Fruit fly (Drosophila melanogaster) whole organism, embryonic: ENCODE data around the gene CG7781.
A peak's percentile ranks its signal among the peaks of the same experiment; 100 is the strongest.

Source experiments
- Bgb ChIP-seq: fragments of 200-800 bp; sonication (Bioruptor generic); IDR thresholded peaks from 2 replicates; pipeline ENCODE4 v1.3.6; 2022; ENCODE audit warnings: missing biosample characterization, missing genetic modification characterization; ENCODE audit not compliant: partially characterized antibody
- CG11696 ChIP-seq: fragments of 200-800 bp; sonication (Bioruptor generic); IDR thresholded peaks from 2 replicates; pipeline ENCODE4 v1.3.6; 2022; ENCODE audit warnings: missing biosample characterization, missing genetic modification characterization
- CG12236 ChIP-seq: fragments of 200-800 bp; sonication (Bioruptor generic); optimal IDR thresholded peaks from 2 replicates; lab custom pipeline; 2016; ENCODE audit warnings: missing biosample characterization, missing genetic modification characterization
- CG12769 ChIP-seq: fragments of 200-800 bp; sonication (Bioruptor generic); optimal IDR thresholded peaks from 2 replicates; lab custom pipeline; 2019; ENCODE audit warnings: missing biosample characterization, mild to moderate bottlenecking, missing genetic modification characterization, moderate library complexity
- CG14965 ChIP-seq: fragments of 200-800 bp; sonication (Bioruptor generic); optimal IDR thresholded peaks from 2 replicates; lab custom pipeline; 2016; ENCODE audit warnings: missing biosample characterization, missing genetic modification characterization, borderline replicate concordance
- CG1647 ChIP-seq: fragments of 200-800 bp; sonication (Bioruptor generic); optimal IDR thresholded peaks from 3 replicates; lab custom pipeline; 2016; ENCODE audit warnings: missing biosample characterization, missing genetic modification characterization
- CG17328 ChIP-seq: fragments of 200-800 bp; sonication (Bioruptor generic); IDR thresholded peaks from 2 replicates; pipeline ENCODE4 v1.3.6; 2022; ENCODE audit warnings: missing biosample characterization, missing genetic modification characterization
- CG1832 ChIP-seq: fragments of 200-800 bp; sonication (Bioruptor generic); optimal IDR thresholded peaks from 2 replicates; lab custom pipeline; 2017; ENCODE audit warnings: missing biosample characterization, mild to moderate bottlenecking, missing genetic modification characterization, inconsistent platforms
- CG18619 ChIP-seq: fragments of 200-800 bp; sonication (Bioruptor generic); optimal IDR thresholded peaks from 3 replicates; lab custom pipeline; 2017; ENCODE audit warnings: missing biosample characterization, mild to moderate bottlenecking, missing genetic modification characterization
- CG2129 ChIP-seq: fragments of 200-800 bp; sonication (Bioruptor generic); IDR thresholded peaks from 2 replicates; pipeline ENCODE4 v1.3.6; 2022; ENCODE audit warnings: missing biosample characterization, missing genetic modification characterization; ENCODE audit not compliant: partially characterized antibody
- CG30020 ChIP-seq: fragments of 200-800 bp; optimal IDR thresholded peaks from 2 replicates; lab custom pipeline; 2019; ENCODE audit warnings: missing biosample characterization, mild to moderate bottlenecking, missing genetic modification characterization, moderate library complexity
- CG3281 ChIP-seq: fragments of 200-800 bp; sonication (Bioruptor generic); optimal IDR thresholded peaks from 3 replicates; lab custom pipeline; 2017; ENCODE audit warnings: missing biosample characterization, mild to moderate bottlenecking, missing genetic modification characterization
- CG3407 ChIP-seq: fragments of 200-800 bp; sonication (Bioruptor generic); optimal IDR thresholded peaks from 2 replicates; lab custom pipeline; 2018; ENCODE audit warnings: missing biosample characterization, mild to moderate bottlenecking, missing genetic modification characterization
- CG5180 ChIP-seq: fragments of 200-800 bp; sonication (Bioruptor generic); optimal IDR thresholded peaks from 3 replicates; lab custom pipeline; 2017; ENCODE audit warnings: missing biosample characterization, missing genetic modification characterization, mild to moderate bottlenecking, moderate library complexity, missing genetic modification reagents
- CG7556 ChIP-seq: fragments of 200-800 bp; sonication (Bioruptor generic); optimal IDR thresholded peaks from 2 replicates; lab custom pipeline; 2017; ENCODE audit warnings: missing biosample characterization, mild to moderate bottlenecking, missing genetic modification characterization
- CG9727 ChIP-seq: fragments of 200-800 bp; sonication (Bioruptor generic); optimal IDR thresholded peaks from 3 replicates; lab custom pipeline; 2017; ENCODE audit warnings: missing biosample characterization, mild to moderate bottlenecking, missing genetic modification characterization
- Dip2 ChIP-seq: fragments of 200-800 bp; sonication (Bioruptor generic); IDR thresholded peaks from 2 replicates; pipeline ENCODE4 v1.3.6; 2022; ENCODE audit warnings: missing biosample characterization, missing genetic modification characterization
- Doc2 ChIP-seq: fragments of 200-800 bp; sonication (Bioruptor generic); IDR thresholded peaks from 2 replicates; pipeline ENCODE4 v1.3.6; 2022; ENCODE audit warnings: missing biosample characterization, missing genetic modification characterization
- E2f1 ChIP-seq: fragments of 200-800 bp; sonication (Bioruptor generic); IDR thresholded peaks from 2 replicates; pipeline ENCODE4 v1.3.6; 2022; ENCODE audit warnings: missing biosample characterization, missing genetic modification characterization
- ERR ChIP-seq: fragments of 200-800 bp; sonication (Bioruptor generic); optimal IDR thresholded peaks from 2 replicates; lab custom pipeline; 2016; ENCODE audit warnings: missing biosample characterization, missing genetic modification characterization
- Ets65A ChIP-seq: fragments of 200-800 bp; sonication (Bioruptor generic); peaks from one replicate; lab custom pipeline; 2016; ENCODE audit warnings: missing biosample characterization, missing genetic modification characterization
- Fer1 ChIP-seq: fragments of 200-800 bp; sonication (Bioruptor generic); optimal IDR thresholded peaks from 2 replicates; lab custom pipeline; 2017; ENCODE audit warnings: missing biosample characterization, mild to moderate bottlenecking, missing genetic modification characterization
- Gsc ChIP-seq: fragments of 200-800 bp; sonication (Bioruptor generic); IDR thresholded peaks from 2 replicates; pipeline ENCODE4 v1.3.6; 2022; ENCODE audit warnings: missing biosample characterization, missing genetic modification characterization
- HLH4C ChIP-seq: fragments of 200-800 bp; sonication (Bioruptor generic); IDR thresholded peaks from 3 replicates; pipeline ENCODE4 v1.3.6; 2022; ENCODE audit warnings: missing biosample characterization, missing genetic modification characterization; ENCODE audit not compliant: partially characterized antibody
- HLHmδ ChIP-seq: fragments of 200-800 bp; sonication (Bioruptor generic); optimal IDR thresholded peaks from 2 replicates; lab custom pipeline; 2018; ENCODE audit warnings: missing biosample characterization, mild to moderate bottlenecking, missing genetic modification characterization, moderate library complexity
- Hmx ChIP-seq: fragments of 200-800 bp; sonication (Bioruptor generic); optimal IDR thresholded peaks from 2 replicates; lab custom pipeline; 2016; ENCODE audit warnings: missing biosample characterization, missing genetic modification characterization
- Hr3 ChIP-seq: fragments of 200-800 bp; sonication (Bioruptor generic); optimal IDR thresholded peaks from 3 replicates; lab custom pipeline; 2016; ENCODE audit warnings: missing biosample characterization, missing genetic modification characterization
- Hr51 ChIP-seq, 2 experiments: fragments of 200-800 bp; sonication (Bioruptor generic); optimal IDR thresholded peaks; 2 replicates in 1 of 2; 3 replicates in 1 of 2; lab custom pipeline; 2016 to 2018; ENCODE audit warnings: missing biosample characterization in 2 of 2, missing genetic modification characterization in 2 of 2, mild to moderate bottlenecking in 1 of 2, moderate library complexity in 1 of 2
- MBD-R2 ChIP-seq: fragments of 200-800 bp; sonication (Bioruptor generic); IDR thresholded peaks from 2 replicates; pipeline ENCODE4 v1.3.6; 2022; ENCODE audit warnings: missing biosample characterization, missing genetic modification characterization
- Myb ChIP-seq: fragments of 200-800 bp; sonication (Bioruptor generic); optimal IDR thresholded peaks from 2 replicates; lab custom pipeline; 2016; ENCODE audit warnings: missing biosample characterization, missing genetic modification characterization
- NC2α ChIP-seq: fragments of 200-800 bp; sonication (Bioruptor generic); optimal IDR thresholded peaks from 2 replicates; lab custom pipeline; 2016; ENCODE audit warnings: missing biosample characterization, missing genetic modification characterization
- Neu2 ChIP-seq: fragments of 200-800 bp; sonication (Bioruptor generic); optimal IDR thresholded peaks from 3 replicates; lab custom pipeline; 2016; ENCODE audit warnings: missing biosample characterization, missing genetic modification characterization, borderline replicate concordance
- ac ChIP-seq: fragments of 200-800 bp; sonication (Bioruptor generic); optimal IDR thresholded peaks from 3 replicates; lab custom pipeline; 2017; ENCODE audit warnings: missing biosample characterization, mild to moderate bottlenecking, missing genetic modification characterization
- bbx ChIP-seq: fragments of 200-800 bp; sonication (Bioruptor generic); IDR thresholded peaks from 2 replicates; pipeline ENCODE4 v1.3.6; 2022; ENCODE audit warnings: missing biosample characterization, missing genetic modification characterization; ENCODE audit not compliant: partially characterized antibody
- cad ChIP-seq: fragments of >200 bp; optimal IDR thresholded peaks from 2 replicates; lab custom pipeline; 2017; ENCODE audit warnings: missing biosample characterization, missing genetic modification characterization
- crp ChIP-seq, 2 experiments: fragments of 200-800 bp; sonication (Bioruptor generic); optimal IDR thresholded peaks; 2 replicates in 1 of 2; 3 replicates in 1 of 2; lab custom pipeline; 2017; ENCODE audit warnings: missing biosample characterization in 2 of 2, missing genetic modification characterization in 2 of 2, mild to moderate bottlenecking in 1 of 2, moderate library complexity in 1 of 2
- disco-r ChIP-seq: fragments of 200-800 bp; sonication (Bioruptor generic); optimal IDR thresholded peaks from 2 replicates; lab custom pipeline; 2016; ENCODE audit warnings: missing biosample characterization, missing genetic modification characterization
- dm ChIP-seq: fragments of 200-800 bp; sonication (Bioruptor generic); optimal IDR thresholded peaks from 3 replicates; lab custom pipeline; 2016; ENCODE audit warnings: missing biosample characterization, missing genetic modification characterization
- dmrt99B ChIP-seq: fragments of 200-800 bp; sonication (Bioruptor generic); optimal IDR thresholded peaks from 2 replicates; lab custom pipeline; 2018; ENCODE audit warnings: missing biosample characterization, mild to moderate bottlenecking, missing genetic modification characterization, moderate library complexity
- gcm ChIP-seq: fragments of 200-800 bp; sonication (Bioruptor generic); optimal IDR thresholded peaks from 2 replicates; lab custom pipeline; 2019; ENCODE audit warnings: missing biosample characterization, mild to moderate bottlenecking, missing genetic modification characterization, moderate library complexity
- gcm2 ChIP-seq: fragments of 200-800 bp; sonication (Bioruptor generic); optimal IDR thresholded peaks from 2 replicates; lab custom pipeline; 2016; ENCODE audit warnings: missing biosample characterization, missing genetic modification characterization
- gt ChIP-seq: fragments of 200-800 bp; sonication (Bioruptor generic); IDR thresholded peaks from 2 replicates; pipeline ENCODE4 v1.3.6; 2022; ENCODE audit warnings: missing biosample characterization, missing genetic modification characterization
- jigr1 ChIP-seq: fragments of 200-800 bp; sonication (Bioruptor generic); IDR thresholded peaks from 3 replicates; pipeline ENCODE4 v1.3.6; 2022; ENCODE audit warnings: missing biosample characterization, missing genetic modification characterization
- nau ChIP-seq: fragments of 200-800 bp; sonication (Bioruptor generic); optimal IDR thresholded peaks from 3 replicates; lab custom pipeline; 2017; ENCODE audit warnings: missing biosample characterization, mild to moderate bottlenecking, missing genetic modification characterization, missing genetic modification reagents
- nom ChIP-seq: fragments of 200-800 bp; sonication (Bioruptor generic); optimal IDR thresholded peaks from 2 replicates; lab custom pipeline; 2017; ENCODE audit warnings: missing biosample characterization, missing genetic modification characterization, mild to moderate bottlenecking, moderate library complexity, missing genetic modification reagents
- peb ChIP-seq: fragments of 200-800 bp; sonication (Bioruptor generic); IDR thresholded peaks from 2 replicates; pipeline ENCODE4 v1.3.6; 2022; ENCODE audit warnings: missing biosample characterization, missing genetic modification characterization
- pnt ChIP-seq: fragments of 200-800 bp; sonication (Bioruptor generic); optimal IDR thresholded peaks from 3 replicates; lab custom pipeline; 2016; ENCODE audit warnings: missing biosample characterization, missing genetic modification characterization
- sens ChIP-seq: fragments of 200-800 bp; sonication (Bioruptor generic); peaks from one replicate; lab custom pipeline; 2016; ENCODE audit warnings: missing biosample characterization, missing genetic modification characterization
- sug ChIP-seq: fragments of 200-800 bp; optimal IDR thresholded peaks from 2 replicates; lab custom pipeline; 2019; ENCODE audit warnings: missing biosample characterization, mild to moderate bottlenecking, missing genetic modification characterization, moderate library complexity
- tll ChIP-seq, 2 experiments: fragments of 200-800 bp in 1 of 2; fragments of >200 bp in 1 of 2; sonication (Bioruptor generic) in 1 of 2; optimal IDR thresholded peaks; 2 replicates each; lab custom pipeline; 2017 to 2019; ENCODE audit warnings: missing biosample characterization in 2 of 2, missing genetic modification characterization in 2 of 2, mild to moderate bottlenecking in 1 of 2, moderate library complexity in 1 of 2
- tup ChIP-seq: fragments of 200-800 bp; sonication (Bioruptor generic); optimal IDR thresholded peaks from 2 replicates; lab custom pipeline; 2016; ENCODE audit warnings: missing biosample characterization, mild to moderate bottlenecking, missing genetic modification characterization, moderate library complexity

Gene CG7781

dm6 chr2L:8333185-8333584, 8.0 kb upstream of the CG7781 start (continued):
- TF ChIP-seq gt (GFP tag; lab: Robert Waterston, UW) (no peak), gcm2 (no peak), gcm (no peak), CG9727 (GFP tag; lab: Kevin White, UChicago) (peak; percentile 11), Gsc (no peak), CG3407 (GFP tag; lab: Kevin White, UChicago) (no peak), crp (GFP tag; optimal IDR thresholded peaks at IDR 0.05; lab: Kevin White, UChicago) (no peak), Bgb (GFP tag; lab: Robert Waterston, UW) (no peak), NC2α (GFP tag; lab: Kevin White, UChicago) (no peak), Doc2 (GFP tag; lab: Robert Waterston, UW) (no peak), CG30020 (tag; lab: Kevin White, UChicago) (no peak), CG12769 (tag; lab: Kevin White, UChicago) (no peak), sens (GFP tag; lab: Kevin White, UChicago) (no peak), ac (GFP tag; lab: Kevin White, UChicago) (no peak), E2f1 (GFP tag; lab: Robert Waterston, UW) (no peak), tup (no peak), cad (GFP tag; lab: Kevin White, UChicago) (no peak), Myb (GFP tag; lab: Kevin White, UChicago) (no peak), CG1832 (GFP tag; lab: Kevin White, UChicago) (no peak), nau (GFP tag; lab: Kevin White, UChicago) (no peak), MBD-R2 (GFP tag; lab: Robert Waterston, UW) (no peak), dm (GFP tag; lab: Kevin White, UChicago) (no peak), CG18619 (no peak), pnt (GFP tag; lab: Kevin White, UChicago) (no peak), CG2129 (GFP tag; lab: Robert Waterston, UW) (no peak), HLH4C (no peak), Neu2 (GFP tag; lab: Kevin White, UChicago) (no peak), HLHmδ (GFP tag; lab: Kevin White, UChicago) (no peak), ERR (GFP tag; lab: Kevin White, UChicago) (no peak), peb (GFP tag; lab: Robert Waterston, UW) (no peak), CG14965 (GFP tag; lab: Kevin White, UChicago) (no peak), Hr51 (GFP tag; optimal IDR thresholded peaks at IDR 0.05; lab: Kevin White, UChicago) (peak in 1 of 2 experiments; percentile 30), CG7556 (GFP tag; lab: Kevin White, UChicago) (peak; percentile 29), CG11696 (GFP tag; lab: Robert Waterston, UW) (no peak), tll (GFP tag; optimal IDR thresholded peaks at IDR 0.05; lab: Kevin White, UChicago) (no peak), jigr1 (GFP tag; lab: Robert Waterston, UW) (no peak), bbx (GFP tag; lab: Robert Waterston, UW) (no peak), CG17328 (GFP tag; lab: Robert Waterston, UW) (no peak), CG12236 (GFP tag; lab: Kevin White, UChicago) (no peak), Hr3 (GFP tag; lab: Kevin White, UChicago) (no peak), CG1647 (GFP tag; lab: Kevin White, UChicago) (no peak), Fer1 (GFP tag; lab: Kevin White, UChicago) (peak; percentile 40), Hmx (GFP tag; lab: Kevin White, UChicago) (no peak), dmrt99B (tag; lab: Kevin White, UChicago) (peak; percentile 33), Dip2 (no peak), CG5180 (no peak), disco-r (GFP tag; lab: Kevin White, UChicago) (no peak), sug (tag; lab: Kevin White, UChicago) (no peak), nom (GFP tag; lab: Kevin White, UChicago) (no peak), CG3281 (GFP tag; lab: Kevin White, UChicago) (peak; percentile 20), Ets65A (GFP tag; lab: Kevin White, UChicago) (peak; percentile 27)
